Worm (Caenorhabditis elegans) whole organism, late embryonic: Measurements from ENCODE around the gene C07D8.6.

Experiments used
- ceh-14 ChIP-seq: sonication (generic microtip); optimal IDR thresholded peaks from 2 replicates; lab custom pipeline; 2016; ENCODE audit warnings: missing genotype, missing genetic modification characterization, missing compliant biosample characterization
- ceh-19 ChIP-seq: fragments of 200-800 bp; sonication (Bioruptor generic); optimal IDR thresholded peaks from 2 replicates; lab custom pipeline; 2018; ENCODE audit warnings: mild to moderate bottlenecking, missing genetic modification characterization, missing compliant biosample characterization
- che-1 ChIP-seq: sonication (generic microtip); optimal IDR thresholded peaks from 2 replicates; lab custom pipeline; 2016; ENCODE audit warnings: mild to moderate bottlenecking, missing genetic modification characterization, missing compliant biosample characterization
- elt-2 ChIP-seq: sonication (generic microtip); optimal IDR thresholded peaks from 2 replicates; lab custom pipeline; 2016; ENCODE audit warnings: missing genetic modification reagents, missing genetic modification characterization, missing compliant biosample characterization
- elt-4 ChIP-seq: sonication (generic microtip); optimal IDR thresholded peaks from 2 replicates; lab custom pipeline; 2016; ENCODE audit warnings: missing genetic modification characterization, missing compliant biosample characterization
- fkh-10 ChIP-seq: fragments of 150-350 bp; optimal IDR thresholded peaks from 2 replicates; lab custom pipeline; 2014; ENCODE audit warnings: missing biosample characterization, missing genetic modification reagents, missing genetic modification characterization
- gmeb-2 ChIP-seq: sonication (generic microtip); optimal IDR thresholded peaks from 2 replicates; lab custom pipeline; 2016; ENCODE audit warnings: missing genetic modification characterization, inconsistent platforms, missing compliant biosample characterization
- nfya-1 ChIP-seq: sonication (generic microtip); optimal IDR thresholded peaks from 2 replicates; lab custom pipeline; 2017; ENCODE audit warnings: missing genetic modification characterization, mild to moderate bottlenecking, missing compliant biosample characterization, antibody characterized with exemption, moderate library complexity
- nhr-11 ChIP-seq: fragments of 150-350 bp; optimal IDR thresholded peaks from 2 replicates; lab custom pipeline; 2014; ENCODE audit warnings: missing biosample characterization, missing genetic modification characterization
- pha-4 ChIP-seq: fragments of 150-350 bp; optimal IDR thresholded peaks from 2 replicates; lab custom pipeline; 2018; ENCODE audit warnings: missing biosample characterization, missing genetic modification reagents, missing genetic modification characterization
- pqm-1 ChIP-seq: sonication (generic microtip); optimal IDR thresholded peaks from 2 replicates; lab custom pipeline; 2016; ENCODE audit warnings: missing genetic modification characterization, missing compliant biosample characterization
- rnt-1 ChIP-seq: sonication (generic microtip); optimal IDR thresholded peaks from 2 replicates; lab custom pipeline; 2016; ENCODE audit warnings: missing genetic modification characterization, missing compliant biosample characterization
- unc-86 ChIP-seq: sonication (generic microtip); optimal IDR thresholded peaks from 2 replicates; lab custom pipeline; 2016; ENCODE audit warnings: missing genetic modification characterization, missing compliant biosample characterization

DNA sequence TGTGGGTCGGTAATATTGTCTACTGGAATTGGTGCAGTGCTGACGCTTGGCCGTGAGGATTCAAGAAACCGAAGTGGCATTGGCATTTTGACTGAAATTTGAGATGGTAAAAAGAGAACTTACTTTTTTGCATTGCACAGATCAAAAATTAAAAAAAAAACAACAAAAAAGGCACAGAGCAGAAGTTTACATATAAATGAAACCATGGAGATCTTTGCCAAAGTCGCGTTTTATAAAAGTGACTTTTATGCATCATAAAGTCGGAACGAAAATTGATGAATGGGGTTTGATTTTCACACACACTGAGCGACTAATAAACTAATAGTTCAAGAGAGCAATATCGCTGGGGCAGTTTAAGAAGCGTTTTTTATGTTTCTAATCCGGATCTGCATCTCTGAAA is 19.0 kb upstream of the C07D8.6 start, which contains the start of gene T08A9.13:
- TF ChIP-seq elt-2 (tag; lab: Kevin White, UChicago) (no peak), ceh-19 (GFP tag; lab: Kevin White, UChicago) (no peak), pqm-1 (tag; lab: Kevin White, UChicago) (no peak), nhr-11 (tag; lab: Kevin White, UChicago) (no peak), gmeb-2 (tag; lab: Kevin White, UChicago) (no peak), pha-4 (no peak), che-1 (no peak), unc-86 (tag; lab: Kevin White, UChicago) (no peak), nfya-1 (tag; lab: Kevin White, UChicago) (no peak), fkh-10 (no peak), elt-4 (tag; lab: Kevin White, UChicago) (no peak), rnt-1 (tag; lab: Kevin White, UChicago) (no peak), ceh-14 (tag; lab: Kevin White, UChicago) (no peak)
